Fruit fly (Drosophila melanogaster) whole organism, embryonic: ENCODE results near the gene corto.

ENCODE experiments used
- B-H1 ChIP-seq: fragments of 200-800 bp; sonication (Bioruptor generic); IDR thresholded peaks from 3 replicates; pipeline ENCODE4 v1.3.6; 2022; ENCODE audit warnings: missing biosample characterization, missing genetic modification characterization
- BEAF-32 ChIP-seq: fragments of 200-800 bp; sonication (Bioruptor generic); optimal IDR thresholded peaks from 3 replicates; lab custom pipeline; 2017; ENCODE audit warnings: missing biosample characterization, missing genetic modification characterization, mild to moderate bottlenecking, moderate library complexity, missing genetic modification reagents
- Bgb ChIP-seq: fragments of 200-800 bp; sonication (Bioruptor generic); IDR thresholded peaks from 2 replicates; pipeline ENCODE4 v1.3.6; 2022; ENCODE audit warnings: missing biosample characterization, missing genetic modification characterization; ENCODE audit not compliant: partially characterized antibody
- CG12155 ChIP-seq: fragments of 200-800 bp; sonication (Bioruptor generic); optimal IDR thresholded peaks from 3 replicates; lab custom pipeline; 2016; ENCODE audit warnings: missing biosample characterization, missing genetic modification characterization
- CG1233 ChIP-seq: fragments of 200-800 bp; sonication (Bioruptor generic); optimal IDR thresholded peaks from 4 replicates; lab custom pipeline; 2018; ENCODE audit warnings: missing biosample characterization, mild to moderate bottlenecking, missing genetic modification characterization
- CG12769 ChIP-seq: fragments of 200-800 bp; sonication (Bioruptor generic); optimal IDR thresholded peaks from 2 replicates; lab custom pipeline; 2019; ENCODE audit warnings: missing biosample characterization, mild to moderate bottlenecking, missing genetic modification characterization, moderate library complexity
- CG12942 ChIP-seq: fragments of 200-800 bp; sonication (Bioruptor generic); optimal IDR thresholded peaks from 3 replicates; lab custom pipeline; 2016; ENCODE audit warnings: missing biosample characterization, missing genetic modification characterization
- CG13424 ChIP-seq: fragments of 200-800 bp; sonication (Bioruptor generic); optimal IDR thresholded peaks from 2 replicates; lab custom pipeline; 2019; ENCODE audit warnings: missing biosample characterization, mild to moderate bottlenecking, missing genetic modification characterization, moderate library complexity
- CG15479 ChIP-seq: fragments of 200-800 bp; sonication (Bioruptor generic); optimal IDR thresholded peaks from 3 replicates; lab custom pipeline; 2019; ENCODE audit warnings: missing biosample characterization, mild to moderate bottlenecking, missing genetic modification characterization, moderate library complexity
- CG18619 ChIP-seq: fragments of 200-800 bp; sonication (Bioruptor generic); optimal IDR thresholded peaks from 3 replicates; lab custom pipeline; 2017; ENCODE audit warnings: missing biosample characterization, mild to moderate bottlenecking, missing genetic modification characterization
- CG2678 ChIP-seq: fragments of 200-800 bp; sonication (Bioruptor generic); optimal IDR thresholded peaks from 3 replicates; lab custom pipeline; 2019; ENCODE audit warnings: missing biosample characterization, mild to moderate bottlenecking, missing genetic modification characterization, moderate library complexity
- CG3065 ChIP-seq: fragments of 200-800 bp; sonication (Bioruptor generic); optimal IDR thresholded peaks from 2 replicates; lab custom pipeline; 2016; ENCODE audit warnings: missing biosample characterization, missing genetic modification characterization
- CG32767 ChIP-seq: fragments of 200-800 bp; sonication (Bioruptor generic); IDR thresholded peaks from 2 replicates; pipeline ENCODE4 v1.3.6; 2022; ENCODE audit warnings: missing biosample characterization, missing genetic modification characterization
- CG6254 ChIP-seq: fragments of 200-800 bp; sonication (Bioruptor generic); optimal IDR thresholded peaks from 3 replicates; lab custom pipeline; 2017; ENCODE audit warnings: mild to moderate bottlenecking, missing biosample characterization, missing genetic modification reagents, missing genetic modification characterization
- CG7745 ChIP-seq: fragments of 200-800 bp; sonication (Bioruptor generic); optimal IDR thresholded peaks from 2 replicates; lab custom pipeline; 2018; ENCODE audit warnings: missing biosample characterization, mild to moderate bottlenecking, missing genetic modification characterization, moderate library complexity
- Chrac-16 ChIP-seq: fragments of 200-800 bp; sonication (Bioruptor generic); optimal IDR thresholded peaks from 3 replicates; lab custom pipeline; 2016; ENCODE audit warnings: missing biosample characterization, missing genetic modification characterization
- CoRest ChIP-seq: fragments of 200-800 bp; sonication (Bioruptor generic); optimal IDR thresholded peaks from 3 replicates; lab custom pipeline; 2018; ENCODE audit warnings: missing biosample characterization, mild to moderate bottlenecking, missing genetic modification characterization, moderate library complexity
- Dip2 ChIP-seq: fragments of 200-800 bp; sonication (Bioruptor generic); IDR thresholded peaks from 2 replicates; pipeline ENCODE4 v1.3.6; 2022; ENCODE audit warnings: missing biosample characterization, missing genetic modification characterization
- Dref ChIP-seq: fragments of 200-800 bp; sonication (Bioruptor generic); IDR thresholded peaks from 2 replicates; pipeline ENCODE4 v1.3.6; 2022; ENCODE audit warnings: missing biosample characterization, missing genetic modification characterization
- Ets97D ChIP-seq: fragments of 200-800 bp; sonication (Bioruptor generic); optimal IDR thresholded peaks from 3 replicates; lab custom pipeline; 2016; ENCODE audit warnings: missing biosample characterization, missing genetic modification characterization
- HLHmδ ChIP-seq: fragments of 200-800 bp; sonication (Bioruptor generic); optimal IDR thresholded peaks from 2 replicates; lab custom pipeline; 2018; ENCODE audit warnings: missing biosample characterization, mild to moderate bottlenecking, missing genetic modification characterization, moderate library complexity
- HmgZ ChIP-seq: fragments of 200-800 bp; sonication (Bioruptor generic); optimal IDR thresholded peaks from 2 replicates; lab custom pipeline; 2018; ENCODE audit warnings: missing biosample characterization, mild to moderate bottlenecking, missing genetic modification characterization
- Hr3 ChIP-seq: fragments of 200-800 bp; sonication (Bioruptor generic); optimal IDR thresholded peaks from 3 replicates; lab custom pipeline; 2016; ENCODE audit warnings: missing biosample characterization, missing genetic modification characterization
- MESR4 ChIP-seq: fragments of 200-800 bp; sonication (Bioruptor generic); optimal IDR thresholded peaks from 2 replicates; lab custom pipeline; 2018; ENCODE audit warnings: missing biosample characterization, mild to moderate bottlenecking, missing genetic modification characterization, moderate library complexity
- Neu2 ChIP-seq: fragments of 200-800 bp; sonication (Bioruptor generic); optimal IDR thresholded peaks from 3 replicates; lab custom pipeline; 2016; ENCODE audit warnings: missing biosample characterization, missing genetic modification characterization, borderline replicate concordance
- Oli ChIP-seq: fragments of 200-800 bp; sonication (Bioruptor generic); optimal IDR thresholded peaks from 2 replicates; lab custom pipeline; 2018; ENCODE audit warnings: missing biosample characterization, mild to moderate bottlenecking, missing genetic modification characterization, moderate library complexity
- Stat92E ChIP-seq, 3 experiments: fragments of >200 bp in 2 of 3; fragments of 200-800 bp in 1 of 3; sonication (Bioruptor generic) in 1 of 3; optimal IDR thresholded peaks; 2 replicates each; lab custom pipeline; 2017 to 2019; ENCODE audit warnings: missing biosample characterization in 3 of 3, missing genetic modification characterization in 3 of 3, mild to moderate bottlenecking in 1 of 3, moderate library complexity in 1 of 3
- YL-1 ChIP-seq: fragments of 200-800 bp; sonication (Bioruptor generic); optimal IDR thresholded peaks from 3 replicates; lab custom pipeline; 2017; ENCODE audit warnings: missing biosample characterization, mild to moderate bottlenecking, missing genetic modification characterization
- ase ChIP-seq: fragments of 200-800 bp; sonication (Bioruptor generic); IDR thresholded peaks from 3 replicates; pipeline ENCODE4 v1.3.6; 2022; ENCODE audit warnings: missing biosample characterization, missing genetic modification characterization
- cas ChIP-seq: fragments of 200-800 bp; sonication (Bioruptor generic); IDR thresholded peaks from 2 replicates; pipeline ENCODE4 v1.3.6; 2022; ENCODE audit warnings: missing biosample characterization, missing genetic modification characterization
- chinmo ChIP-seq: fragments of 200-800 bp; sonication (Bioruptor generic); IDR thresholded peaks from 4 replicates; pipeline ENCODE4 v1.3.6; 2022; ENCODE audit warnings: missing biosample characterization, missing genetic modification characterization; ENCODE audit not compliant: partially characterized antibody
- dm ChIP-seq: fragments of 200-800 bp; sonication (Bioruptor generic); optimal IDR thresholded peaks from 3 replicates; lab custom pipeline; 2016; ENCODE audit warnings: missing biosample characterization, missing genetic modification characterization
- exex ChIP-seq: fragments of 200-800 bp; sonication (Bioruptor generic); optimal IDR thresholded peaks from 4 replicates; lab custom pipeline; 2018; ENCODE audit warnings: missing biosample characterization, mild to moderate bottlenecking, missing genetic modification characterization, moderate library complexity
- fd102C ChIP-seq: fragments of 200-800 bp; sonication (Bioruptor generic); optimal IDR thresholded peaks from 2 replicates; lab custom pipeline; 2018; ENCODE audit warnings: missing biosample characterization, mild to moderate bottlenecking, missing genetic modification characterization, moderate library complexity
- gce ChIP-seq: fragments of 200-800 bp; sonication (Bioruptor generic); IDR thresholded peaks from 3 replicates; pipeline ENCODE4 v1.3.6; 2022; ENCODE audit warnings: missing biosample characterization, missing genetic modification characterization
- lab ChIP-seq: fragments of 200-800 bp; sonication (Bioruptor generic); optimal IDR thresholded peaks from 3 replicates; lab custom pipeline; 2017; ENCODE audit warnings: missing biosample characterization, missing genetic modification characterization, mild to moderate bottlenecking, moderate library complexity, missing genetic modification reagents
- luna ChIP-seq: fragments of 200-800 bp; sonication (Bioruptor generic); optimal IDR thresholded peaks from 2 replicates; lab custom pipeline; 2016; ENCODE audit warnings: missing biosample characterization, missing genetic modification characterization
- otp ChIP-seq: fragments of 200-800 bp; sonication (Bioruptor generic); IDR thresholded peaks from 3 replicates; pipeline ENCODE4, ENCODE4 v1.3.6; 2022; ENCODE audit warnings: missing biosample characterization, missing genetic modification characterization
- phol ChIP-seq: fragments of 200-800 bp; sonication (Bioruptor generic); optimal IDR thresholded peaks from 3 replicates; lab custom pipeline; 2018; ENCODE audit warnings: missing biosample characterization, mild to moderate bottlenecking, missing genetic modification characterization, moderate library complexity
- prd ChIP-seq, 3 experiments: fragments of >200 bp in 2 of 3; fragments of 200-800 bp in 1 of 3; sonication (Bioruptor generic) in 1 of 3; optimal IDR thresholded peaks in 2 of 3; IDR thresholded peaks in 1 of 3; 2 replicates in 2 of 3; 3 replicates in 1 of 3; pipeline versions ENCODE4 v1.3.6 to Lab custom; 2017 to 2022; ENCODE audit warnings: missing biosample characterization in 1 of 3, missing genetic modification characterization in 1 of 3
- row ChIP-seq: fragments of 200-800 bp; sonication (Bioruptor generic); IDR thresholded peaks from 3 replicates; pipeline ENCODE4 v1.3.6; 2022; ENCODE audit warnings: missing biosample characterization, missing genetic modification characterization
- sens ChIP-seq: fragments of 200-800 bp; sonication (Bioruptor generic); peaks from one replicate; lab custom pipeline; 2016; ENCODE audit warnings: missing biosample characterization, missing genetic modification characterization
- sens-2 ChIP-seq: fragments of 200-800 bp; sonication (Bioruptor generic); IDR thresholded peaks from 2 replicates; pipeline ENCODE4 v1.3.6; 2022; ENCODE audit warnings: missing biosample characterization, missing genetic modification characterization
- seq ChIP-seq: fragments of 200-800 bp; sonication (Bioruptor generic); IDR thresholded peaks from 2 replicates; pipeline ENCODE4 v1.3.6; 2022; ENCODE audit warnings: missing biosample characterization, missing genetic modification characterization
- slou ChIP-seq: fragments of 200-800 bp; sonication (Bioruptor generic); optimal IDR thresholded peaks from 3 replicates; lab custom pipeline; 2016; ENCODE audit warnings: missing biosample characterization, missing genetic modification characterization
- sr ChIP-seq: fragments of 200-800 bp; sonication (Bioruptor generic); IDR thresholded peaks from 3 replicates; pipeline ENCODE4 v1.3.6; 2022; ENCODE audit warnings: missing biosample characterization, missing genetic modification characterization
- tap ChIP-seq: fragments of 200-800 bp; optimal IDR thresholded peaks from 3 replicates; lab custom pipeline; 2019; ENCODE audit warnings: missing biosample characterization, mild to moderate bottlenecking, missing genetic modification characterization, moderate library complexity
- vnd ChIP-seq: fragments of 200-800 bp; sonication (Bioruptor generic); IDR thresholded peaks from 3 replicates; pipeline ENCODE4 v1.3.6; 2022; ENCODE audit warnings: missing biosample characterization, missing genetic modification characterization; ENCODE audit not compliant: partially characterized antibody
- vvl ChIP-seq: fragments of 200-800 bp; sonication (Bioruptor generic); IDR thresholded peaks from 2 replicates; pipeline ENCODE4 v1.3.6; 2022; ENCODE audit warnings: missing biosample characterization, missing genetic modification characterization

The corto gene

dm6 chr3R:5060669-5061339 lies 26.1 kb downstream of the corto start (continued):
- TF ChIP-seq dm (GFP tag; lab: Kevin White, UChicago) (peak; percentile 16), seq (GFP tag; lab: Robert Waterston, UW) (no peak), row (GFP tag; lab: Robert Waterston, UW) (peak; percentile 46; the same call in 2 of the 3 replicates), CG13424 (peak; percentile 17), Dip2 (no peak), Hr3 (GFP tag; lab: Kevin White, UChicago) (no peak), CG12769 (tag; lab: Kevin White, UChicago) (no peak), Ets97D (GFP tag; lab: Kevin White, UChicago) (no peak), vnd (no peak), Dref (GFP tag; lab: Robert Waterston, UW) (no peak), HLHmδ (no peak), sr (GFP tag; lab: Robert Waterston, UW) (no peak), gce (GFP tag; lab: Robert Waterston, UW) (no peak), fd102C (GFP tag; lab: Kevin White, UChicago) (no peak), CG3065 (GFP tag; lab: Kevin White, UChicago) (no peak), CG32767 (GFP tag; lab: Robert Waterston, UW) (no peak), CG12942 (no peak), slou (GFP tag; lab: Kevin White, UChicago) (no peak), B-H1 (GFP tag; lab: Robert Waterston, UW) (no peak), phol (tag; lab: Kevin White, UChicago) (peak; percentile 68), CG18619 (peak; percentile 10), Chrac-16 (peak; percentile 29), ase (GFP tag; lab: Robert Waterston, UW) (no peak), tap (tag; lab: Kevin White, UChicago) (no peak), MESR4 (GFP tag; lab: Kevin White, UChicago) (no peak), cas (GFP tag; lab: Robert Waterston, UW) (no peak), CG6254 (GFP tag; lab: Kevin White, UChicago) (peak; percentile 43), HmgZ (no peak), exex (tag; lab: Kevin White, UChicago) (no peak), sens-2 (GFP tag; lab: Robert Waterston, UW) (0 out of 2 replicates have a peak, but pooled peaks have one; percentile 21), CoRest (tag; lab: Kevin White, UChicago) (peak; percentile 43), chinmo (GFP tag; lab: Robert Waterston, UW) (0 out of 4 replicates have a peak, but pooled peaks have one; percentile 50), Stat92E (GFP tag; optimal IDR thresholded peaks at IDR 0.05; lab: Kevin White, UChicago) (no peak), lab (GFP tag; lab: Kevin White, UChicago) (no peak), sens (GFP tag; lab: Kevin White, UChicago) (peak; percentile 80), YL-1 (GFP tag; lab: Kevin White, UChicago) (no peak), CG1233 (GFP tag; lab: Kevin White, UChicago) (peak; percentile 44), Neu2 (GFP tag; lab: Kevin White, UChicago) (peak; percentile 29), Bgb (GFP tag; lab: Robert Waterston, UW) (no peak), BEAF-32 (no peak), luna (no peak), CG15479 (no peak), otp (GFP tag; lab: Robert Waterston, UW) (no peak), CG2678 (tag; lab: Kevin White, UChicago) (peak; percentile 36), vvl (GFP tag; lab: Robert Waterston, UW) (peak; percentile 40; the same call in 1 of the 2 replicates), CG12155 (GFP tag; lab: Kevin White, UChicago) (no peak), prd (optimal IDR thresholded peaks at IDR 0.05; lab: Kevin White, UChicago) (no peak), prd (GFP tag; IDR thresholded peaks at IDR 0.05; lab: Robert Waterston, UW) (peak; percentile 42; the same call in 1 of the 3 replicates), CG7745 (tag; lab: Kevin White, UChicago) (no peak), Oli (tag; lab: Kevin White, UChicago) (peak; percentile 53)
